Worm (Caenorhabditis elegans): ENCODE results near the gene C15F1.5.

The C15F1.5 gene

ce11 chrII:6968191-6968675 lies 2.2 kb downstream of the C15F1.5 start (continued):
- peak; percentile 6; the same call in 1 of the 2 replicates for TF ChIP-seq ztf-25 (GFP tag; IDR thresholded peaks at IDR 0.05)
- TF ChIP-seq F52B5.7 (tag; optimal IDR thresholded peaks at IDR 0.05): peak; percentile 67
- peak; percentile 81 for TF ChIP-seq Y95B8A.8 (GFP tag; IDR thresholded peaks at IDR 0.05)
- TF ChIP-seq unc-62 (GFP tag; optimal IDR thresholded peaks at IDR 0.05): no peak
- peak; percentile 61; the same call in 1 of the 2 replicates for TF ChIP-seq cebp-2 (GFP tag; IDR thresholded peaks at IDR 0.05)
- peak; percentile 67 for TF ChIP-seq madf-8 (GFP tag; conservative IDR thresholded peaks at IDR 0.05)
- TF ChIP-seq sdz-38 (tag; optimal IDR thresholded peaks at IDR 0.05): no peak
- TF ChIP-seq sea-2 (GFP tag; IDR thresholded peaks at IDR 0.05): 0 out of 2 replicates have a peak, but pooled peaks have one; percentile 76
- TF ChIP-seq akir-1 (GFP tag; optimal IDR thresholded peaks at IDR 0.05): peak; percentile 10
- TF ChIP-seq ccch-3 (GFP tag; optimal IDR thresholded peaks at IDR 0.05): no peak
- peak; percentile 31 for TF ChIP-seq efl-1 (GFP tag; optimal IDR thresholded peaks at IDR 0.05)
- peak; percentile 93 for TF ChIP-seq snpc-3.4 (tag; optimal IDR thresholded peaks at IDR 0.05)
- 0 out of 2 replicates have a peak, but pooled peaks have one; percentile 84 for TF ChIP-seq Y56A3A.18 (GFP tag; IDR thresholded peaks at IDR 0.05)
- peak; percentile 80 for TF ChIP-seq fkh-3 (tag; optimal IDR thresholded peaks at IDR 0.05)
- TF ChIP-seq egrh-3 (GFP tag; IDR thresholded peaks at IDR 0.05): peak; percentile 74
- peak; percentile 40 for TF ChIP-seq B0261.1 (tag; optimal IDR thresholded peaks at IDR 0.05)
- peak; percentile 38 for TF ChIP-seq gei-17 (GFP tag; optimal IDR thresholded peaks at IDR 0.05)
- TF ChIP-seq tbx-9 (tag; optimal IDR thresholded peaks at IDR 0.05; ENCODE audit: borderline replicate concordance): no peak
- TF ChIP-seq hmg-20 (GFP tag; IDR thresholded peaks at IDR 0.05): peak; percentile 69; the same call in 1 of the 2 replicates
- TF ChIP-seq xnd-1 (tag; optimal IDR thresholded peaks at IDR 0.05): peak; percentile 55
- no peak for TF ChIP-seq somi-1 (GFP tag; optimal IDR thresholded peaks at IDR 0.05)
- no peak for TF ChIP-seq ceh-40 (GFP tag; IDR thresholded peaks at IDR 0.05)
- 0 out of 2 replicates have a peak, but pooled peaks have one; percentile 43 for TF ChIP-seq aptf-2 (GFP tag; conservative IDR thresholded peaks at IDR 0.05)
- peak; percentile 74; the same call in 1 of the 2 replicates for TF ChIP-seq lin-26 (GFP tag; IDR thresholded peaks at IDR 0.05)
- peak; percentile 39 for TF ChIP-seq K12H6.12 (tag; optimal IDR thresholded peaks at IDR 0.05)
- TF ChIP-seq F33H1.4 (GFP tag; IDR thresholded peaks at IDR 0.05): peak; percentile 72
- peak; percentile 77 for TF ChIP-seq ceh-100 (GFP tag; IDR thresholded peaks at IDR 0.05)
- peak; percentile 97 for TF ChIP-seq B0336.3 (GFP tag; IDR thresholded peaks at IDR 0.05)
- TF ChIP-seq lir-1 (GFP tag; conservative IDR thresholded peaks at IDR 0.05): peak; percentile 65
- TF ChIP-seq snpc-1.1 (tag; optimal IDR thresholded peaks at IDR 0.05; ENCODE audit: insufficient read depth): peak; percentile 97
- peak; percentile 58; the same call in 1 of the 2 replicates for TF ChIP-seq nfya-2 (GFP tag; IDR thresholded peaks at IDR 0.05)
- TF ChIP-seq Y67H2A.10 (GFP tag; conservative IDR thresholded peaks at IDR 0.05): 0 out of 2 replicates have a peak, but pooled peaks have one; percentile 11
- no peak for TF ChIP-seq nhr-120 (GFP tag; IDR thresholded peaks at IDR 0.05)
- peak; percentile 13 for TF ChIP-seq ztf-26 (tag; optimal IDR thresholded peaks at IDR 0.05)
- peak; percentile 75 for TF ChIP-seq Y53G8AR.9 (GFP tag; conservative IDR thresholded peaks at IDR 0.05)
- TF ChIP-seq F23B12.7 (tag; optimal IDR thresholded peaks at IDR 0.05; ENCODE audit: insufficient read depth): peak; percentile 53
- no peak for TF ChIP-seq ceh-58 (GFP tag; IDR thresholded peaks at IDR 0.05)
- TF ChIP-seq egl-44 (GFP tag; IDR thresholded peaks at IDR 0.05): peak; percentile 90
- TF ChIP-seq zim-3 (tag; optimal IDR thresholded peaks at IDR 0.05): peak; percentile 21
- peak; percentile 35 for TF ChIP-seq ZK185.1 (tag; optimal IDR thresholded peaks at IDR 0.05; ENCODE audit: poor library complexity, severe bottlenecking)
- TF ChIP-seq dox-1 (GFP tag; IDR thresholded peaks at IDR 0.05): peak; percentile 95
- TF ChIP-seq rpc-1 (optimal IDR thresholded peaks at IDR 0.05): no peak
- peak; percentile 4 for TF ChIP-seq rpc-1 (tag; optimal IDR thresholded peaks at IDR 0.05)
- no peak for TF ChIP-seq F55B11.4 (tag; optimal IDR thresholded peaks at IDR 0.05; ENCODE audit: borderline replicate concordance, insufficient read depth)
- TF ChIP-seq F22D6.2 (tag; optimal IDR thresholded peaks at IDR 0.05): no peak
- TF ChIP-seq nhr-80 (tag; optimal IDR thresholded peaks at IDR 0.05): no peak
- peak; percentile 42 for TF ChIP-seq madf-10 (tag; optimal IDR thresholded peaks at IDR 0.05)
- TF ChIP-seq pha-4 (tag; optimal IDR thresholded peaks at IDR 0.05): no peak
